Worm (Caenorhabditis elegans) whole organism, L2 larva: ENCODE data around the gene M04C3.5.

Experiments used
- C34F6.9 ChIP-seq: fragments of 150-350 bp; optimal IDR thresholded peaks from 2 replicates; lab custom pipeline; 2014; ENCODE audit warnings: missing biosample characterization, missing genetic modification characterization
- F13H6.1 ChIP-seq: sonication (generic microtip); optimal IDR thresholded peaks from 2 replicates; lab custom pipeline; 2016; ENCODE audit warnings: missing genetic modification characterization, missing compliant biosample characterization
- alr-1 ChIP-seq: fragments of 150-350 bp; optimal IDR thresholded peaks from 2 replicates; lab custom pipeline; 2014; ENCODE audit warnings: missing biosample characterization, missing genetic modification characterization
- aly-2 ChIP-seq: fragments of 150-350 bp; optimal IDR thresholded peaks from 2 replicates; lab custom pipeline; 2014; ENCODE audit warnings: missing biosample characterization, missing genetic modification characterization
- ama-1 ChIP-seq: fragments of 150-350 bp; optimal IDR thresholded peaks from 2 replicates; lab custom pipeline; 2018; ENCODE audit warnings: inconsistent platforms
- ceh-16 ChIP-seq: fragments of 150-350 bp; optimal IDR thresholded peaks from 2 replicates; lab custom pipeline; 2014; ENCODE audit warnings: missing biosample characterization, missing genetic modification characterization
- ceh-82 ChIP-seq: fragments of 150-350 bp; optimal IDR thresholded peaks from 2 replicates; lab custom pipeline; 2014; ENCODE audit warnings: missing biosample characterization, missing genetic modification characterization
- egl-27 ChIP-seq: sonication (generic microtip); optimal IDR thresholded peaks from 3 replicates; lab custom pipeline; 2017; ENCODE audit warnings: missing biosample characterization, missing genetic modification reagents, missing genetic modification characterization
- elt-3 ChIP-seq: sonication (generic microtip); optimal IDR thresholded peaks from 2 replicates; lab custom pipeline; 2017; ENCODE audit warnings: missing biosample characterization, missing genetic modification characterization
- fos-1 ChIP-seq: fragments of 150-350 bp; optimal IDR thresholded peaks from 2 replicates; lab custom pipeline; 2014; ENCODE audit warnings: missing biosample characterization, missing genetic modification characterization
- gmeb-1 ChIP-seq: fragments of 150-350 bp; optimal IDR thresholded peaks from 2 replicates; lab custom pipeline; 2014; ENCODE audit warnings: missing biosample characterization, missing genetic modification characterization
- lsy-2 ChIP-seq, 2 experiments: fragments of 150-350 bp in 1 of 2; sonication (generic microtip) in 1 of 2; optimal IDR thresholded peaks; 2 replicates each; lab custom pipeline; 2014 to 2017; ENCODE audit warnings: missing biosample characterization in 2 of 2, missing genetic modification characterization in 2 of 2
- mab-5 ChIP-seq: fragments of 150-350 bp; optimal IDR thresholded peaks from 2 replicates; lab custom pipeline; 2014; ENCODE audit warnings: missing biosample characterization, missing genetic modification characterization
- mdl-1 ChIP-seq, 2 experiments: fragments of 150-350 bp in 1 of 2; sonication (generic microtip) in 1 of 2; optimal IDR thresholded peaks; 2 replicates each; lab custom pipeline; 2017; ENCODE audit warnings: missing biosample characterization in 2 of 2, missing genetic modification characterization in 2 of 2
- nhr-10 ChIP-seq: sonication (generic microtip); optimal IDR thresholded peaks from 2 replicates; lab custom pipeline; 2017; ENCODE audit warnings: missing biosample characterization, missing genetic modification characterization
- nhr-11 ChIP-seq: fragments of 150-350 bp; optimal IDR thresholded peaks from 2 replicates; lab custom pipeline; 2014; ENCODE audit warnings: missing biosample characterization, missing genetic modification characterization
- nhr-12 ChIP-seq: fragments of 150-350 bp; optimal IDR thresholded peaks from 2 replicates; lab custom pipeline; 2014; ENCODE audit warnings: missing biosample characterization, missing genetic modification characterization
- nhr-21 ChIP-seq: fragments of 150-350 bp; optimal IDR thresholded peaks from 2 replicates; lab custom pipeline; 2014; ENCODE audit warnings: missing biosample characterization, missing genetic modification characterization
- nhr-23 ChIP-seq: fragments of 150-350 bp; optimal IDR thresholded peaks from 2 replicates; lab custom pipeline; 2014; ENCODE audit warnings: missing biosample characterization, missing genetic modification reagents, missing genetic modification characterization
- nhr-237 ChIP-seq: fragments of 150-350 bp; optimal IDR thresholded peaks from 2 replicates; lab custom pipeline; 2014; ENCODE audit warnings: missing biosample characterization, missing genetic modification characterization
- nhr-6 ChIP-seq: fragments of 150-350 bp; optimal IDR thresholded peaks from 2 replicates; lab custom pipeline; 2014; ENCODE audit warnings: missing biosample characterization, missing genetic modification characterization
- nhr-77 ChIP-seq: fragments of 150-350 bp; optimal IDR thresholded peaks from 2 replicates; lab custom pipeline; 2014; ENCODE audit warnings: missing biosample characterization, missing genetic modification characterization
- skn-1 ChIP-seq: sonication (generic microtip); optimal IDR thresholded peaks from 2 replicates; lab custom pipeline; 2017; ENCODE audit warnings: missing biosample characterization, missing genetic modification characterization
- sma-3 ChIP-seq: sonication (generic microtip); optimal IDR thresholded peaks from 2 replicates; lab custom pipeline; 2016; ENCODE audit warnings: missing genetic modification reagents, missing genetic modification characterization, missing compliant biosample characterization
- ztf-1 ChIP-seq: fragments of 200-800 bp; sonication (Bioruptor generic); conservative IDR thresholded peaks from 2 replicates; pipeline ENCODE4 v1.3.6; 2022; ENCODE audit warnings: missing genetic modification characterization, missing compliant biosample characterization
- ztf-4 ChIP-seq: fragments of 150-350 bp; optimal IDR thresholded peaks from 2 replicates; lab custom pipeline; 2014; ENCODE audit warnings: missing biosample characterization, missing genetic modification characterization

The M04C3.5 gene

ce11 chrV:19490461-19490860, 40.9 kb downstream of the M04C3.5 start, which contains the start of gene Y43F8B.7:
Y43F8B.7 (plus strand) TSS chrV:19490761.
- no peak for TF ChIP-seq elt-3 (tag; lab: Kevin White, UChicago)
- no peak for TF ChIP-seq mdl-1 (tag; optimal IDR thresholded peaks at IDR 0.05; lab: Kevin White, UChicago)
- no peak for TF ChIP-seq F13H6.1 (tag; lab: Kevin White, UChicago)
- TF ChIP-seq ztf-1 = no peak
- TF ChIP-seq nhr-77 = no peak
- no peak for TF ChIP-seq nhr-21 (tag; lab: Kevin White, UChicago)
- TF ChIP-seq ama-1 (lab: Kevin White, UChicago) = no peak
- TF ChIP-seq C34F6.9 (tag; lab: Kevin White, UChicago) = no peak
- no peak for TF ChIP-seq ceh-16
- TF ChIP-seq ceh-82 (tag; lab: Kevin White, UChicago) = no peak
- TF ChIP-seq sma-3 (GFP tag; lab: Kevin White, UChicago) = no peak
- TF ChIP-seq egl-27 (tag; lab: Kevin White, UChicago) = no peak

- no peak for TF ChIP-seq sma-3 (GFP tag; lab: Kevin White, UChicago)
- no peak for TF ChIP-seq gmeb-1 (tag; lab: Kevin White, UChicago)
- TF ChIP-seq fos-1 (tag; lab: Kevin White, UChicago) = no peak
- TF ChIP-seq lsy-2 (tag; optimal IDR thresholded peaks at IDR 0.05; lab: Kevin White, UChicago) = no peak
- no peak for TF ChIP-seq nhr-10 (tag; lab: Kevin White, UChicago)
- TF ChIP-seq F13H6.1 (tag; lab: Kevin White, UChicago) = no peak
- no peak for TF ChIP-seq nhr-11
- TF ChIP-seq mab-5 (tag; lab: Kevin White, UChicago) = no peak
These were observed 41.8 kb downstream of the M04C3.5 start, which contains the start of gene Y43F8B.29 for ce11 chrV:19491302-19491701. Y43F8B.29 (plus strand) TSS chrV:19491602.

- TF ChIP-seq elt-3 (tag; lab: Kevin White, UChicago) (no peak), alr-1 (tag; lab: Kevin White, UChicago) (no peak), nhr-23 (tag; lab: Kevin White, UChicago) (no peak)
These were observed 45.6 kb downstream of the M04C3.5 start for ce11 chrV:19495145-19495544.

- no peak for TF ChIP-seq ceh-16
- TF ChIP-seq nhr-12 (tag; lab: Kevin White, UChicago) = no peak
- TF ChIP-seq nhr-237 (tag; lab: Kevin White, UChicago) = no peak
- no peak for TF ChIP-seq ztf-1
- TF ChIP-seq nhr-11 = no peak
- no peak for TF ChIP-seq nhr-23 (tag; lab: Kevin White, UChicago)
- no peak for TF ChIP-seq nhr-6
- TF ChIP-seq nhr-21 (tag; lab: Kevin White, UChicago) = no peak
- no peak for TF ChIP-seq egl-27 (tag; lab: Kevin White, UChicago)
- TF ChIP-seq ama-1 (lab: Kevin White, UChicago) = no peak
- TF ChIP-seq skn-1 = no peak
- TF ChIP-seq ztf-4 (tag; lab: Kevin White, UChicago) = no peak
- no peak for TF ChIP-seq alr-1 (tag; lab: Kevin White, UChicago)
These were observed 46.1 kb downstream of the M04C3.5 start, which contains the start of gene scl-21 for ce11 chrV:19495587-19495986. scl-21 (minus strand) TSS chrV:19495687.

- TF ChIP-seq lsy-2 (tag; optimal IDR thresholded peaks at IDR 0.05; lab: Kevin White, UChicago) (no peak), aly-2 (tag; lab: Kevin White, UChicago) (no peak), nhr-6 (no peak)
- TF ChIP-seq, all 48 proteins: peak for 0
These were observed 47.6 kb downstream of the M04C3.5 start for ce11 chrV:19497087-19497486.
